Worm (Caenorhabditis elegans): Measurements from ENCODE around the gene sams-1.

ce11 chrX:11952129-11952528 is 13.6 kb upstream of the sams-1 start:
- TF ChIP-seq him-1 (tag; optimal IDR thresholded peaks at IDR 0.05), result no peak
- TF ChIP-seq W03F9.2 (tag; optimal IDR thresholded peaks at IDR 0.05), result no peak
- no peak for TF ChIP-seq dao-5 (tag; optimal IDR thresholded peaks at IDR 0.05)
